Fruit fly (Drosophila melanogaster): ENCODE results near the gene CG7290.

The CG7290 gene

dm6 chr3L:20185206-20185868, 20.5 kb downstream of the CG7290 start (continued):
- TF ChIP-seq jigr1 (GFP tag; IDR thresholded peaks at IDR 0.05) (no peak), fd102C (GFP tag; optimal IDR thresholded peaks at IDR 0.05) (no peak), Eip74EF (GFP tag; optimal IDR thresholded peaks at IDR 0.05) (peak in 1 of 2 experiments; percentile 37), chn (GFP tag; optimal IDR thresholded peaks at IDR 0.05) (peak; percentile 23), PHDP (tag; optimal IDR thresholded peaks at IDR 0.05) (peak; percentile 63), CG9876 (GFP tag; optimal IDR thresholded peaks at IDR 0.05) (peak; percentile 12), h (optimal IDR thresholded peaks at IDR 0.05) (no peak), Oaz (GFP tag; IDR thresholded peaks at IDR 0.05) (peak; percentile 46; the same call in 1 of the 2 replicates), CG8388 (GFP tag; optimal IDR thresholded peaks at IDR 0.05) (peak; percentile 12), CG15696 (tag; optimal IDR thresholded peaks at IDR 0.05) (no peak), CG1647 (GFP tag; optimal IDR thresholded peaks at IDR 0.05) (no peak), ranshi (GFP tag; IDR thresholded peaks at IDR 0.05) (no peak), Bdp1 (GFP tag; optimal IDR thresholded peaks at IDR 0.05) (peak; percentile 16), CG1832 (GFP tag; optimal IDR thresholded peaks at IDR 0.05) (no peak), CG30403 (GFP tag; optimal IDR thresholded peaks at IDR 0.05) (peak; percentile 66), stc (GFP tag; IDR thresholded peaks at IDR 0.05) (no peak), fd3F (GFP tag; optimal IDR thresholded peaks at IDR 0.05) (peak; percentile 37), Dip3 (GFP tag; optimal IDR thresholded peaks at IDR 0.05) (peak; percentile 63), pum (GFP tag; optimal IDR thresholded peaks at IDR 0.05) (no peak), Taf1 (GFP tag; IDR thresholded peaks at IDR 0.05) (no peak; the same call in 1 of the 2 replicates), CG18011 (GFP tag; optimal IDR thresholded peaks at IDR 0.05) (no peak), Aef1 (GFP tag; IDR thresholded peaks at IDR 0.05) (peak; percentile 56), CG2875 (GFP tag; optimal IDR thresholded peaks at IDR 0.05) (peak; percentile 31), CG10979 (tag; optimal IDR thresholded peaks at IDR 0.05) (no peak), bbx (GFP tag; IDR thresholded peaks at IDR 0.05; ENCODE audit: partially characterized antibody) (no peak), CG32767 (GFP tag; IDR thresholded peaks at IDR 0.05) (no peak), D19A (tag; optimal IDR thresholded peaks at IDR 0.05) (no peak), CHES-1-like (GFP tag; optimal IDR thresholded peaks at IDR 0.05) (peak; percentile 47), HLH3B (GFP tag; IDR thresholded peaks at IDR 0.05) (peak; percentile 57; the same call in 1 of the 2 replicates), CG2202 (tag; optimal IDR thresholded peaks at IDR 0.05) (no peak), CG8944 (GFP tag; optimal IDR thresholded peaks at IDR 0.05) (no peak), CG34376 (GFP tag; optimal IDR thresholded peaks at IDR 0.05) (no peak), CG15514 (GFP tag; optimal IDR thresholded peaks at IDR 0.05) (peak; percentile 37), kay (GFP tag; optimal IDR thresholded peaks at IDR 0.05) (no peak), D19B (GFP tag; optimal IDR thresholded peaks at IDR 0.05) (no peak), CG12104 (GFP tag; optimal IDR thresholded peaks at IDR 0.05) (no peak), lilli (GFP tag; optimal IDR thresholded peaks at IDR 0.05) (peak; percentile 79), esg (GFP tag; conservative IDR thresholded peaks at IDR 0.05) (peak; percentile 29; the same call in 1 of the 2 replicates), dimm (GFP tag; IDR thresholded peaks at IDR 0.05) (no peak), dmrt99B (tag; optimal IDR thresholded peaks at IDR 0.05) (peak; percentile 53), CG5180 (GFP tag; optimal IDR thresholded peaks at IDR 0.05) (no peak), ssp (GFP tag; IDR thresholded peaks at IDR 0.05) (no peak), pho (GFP tag; optimal IDR thresholded peaks at IDR 0.05) (peak; percentile 60), run (tag; optimal IDR thresholded peaks at IDR 0.05) (no peak), Ravus (GFP tag; IDR thresholded peaks at IDR 0.05) (no peak; the same call in 1 of the 2 replicates), CG12071 (GFP tag; optimal IDR thresholded peaks at IDR 0.05) (no peak), Sry-δ (GFP tag; optimal IDR thresholded peaks at IDR 0.05) (no peak), cad (GFP tag; optimal IDR thresholded peaks at IDR 0.05) (no peak), CG14014 (GFP tag; IDR thresholded peaks at IDR 0.05) (peak; percentile 58), CG13624 (GFP tag; optimal IDR thresholded peaks at IDR 0.05) (peak; percentile 55)

All from whole organism, embryonic.